Worm (Caenorhabditis elegans) whole organism, late embryonic: ENCODE data around the gene F42A9.9.

ENCODE experiments used
- C08G9.2 ChIP-seq: sonication (generic microtip); optimal IDR thresholded peaks from 2 replicates; lab custom pipeline; 2016; ENCODE audit warnings: mild to moderate bottlenecking, missing genetic modification characterization, moderate library complexity, missing compliant biosample characterization
- C38D4.7 ChIP-seq: fragments of 200-800 bp; sonication (Bioruptor generic); optimal IDR thresholded peaks from 2 replicates; lab custom pipeline; 2018; ENCODE audit warnings: mild to moderate bottlenecking, missing genetic modification characterization, moderate library complexity, missing compliant biosample characterization
- K02D7.2 ChIP-seq: sonication (generic microtip); optimal IDR thresholded peaks from 2 replicates; lab custom pipeline; 2017; ENCODE audit warnings: mild to moderate bottlenecking, missing genetic modification characterization, missing compliant biosample characterization
- K09A11.1 ChIP-seq: sonication (generic microtip); optimal IDR thresholded peaks from 2 replicates; lab custom pipeline; 2017; ENCODE audit warnings: antibody characterized with exemption, mild to moderate bottlenecking, missing genetic modification characterization, missing compliant biosample characterization; ENCODE audit not compliant: insufficient read depth
- Y22D7AL.16 ChIP-seq: sonication (generic microtip); optimal IDR thresholded peaks from 2 replicates; lab custom pipeline; 2016; ENCODE audit warnings: missing genetic modification characterization, missing compliant biosample characterization
- ahr-1 ChIP-seq: sonication (generic microtip); optimal IDR thresholded peaks from 2 replicates; lab custom pipeline; 2016; ENCODE audit warnings: missing genetic modification characterization, missing compliant biosample characterization
- ceh-18 ChIP-seq: sonication (generic microtip); optimal IDR thresholded peaks from 2 replicates; lab custom pipeline; 2016; ENCODE audit warnings: missing genetic modification characterization, missing compliant biosample characterization
- ceh-22 ChIP-seq: sonication (generic microtip); optimal IDR thresholded peaks from 2 replicates; lab custom pipeline; 2017; ENCODE audit warnings: missing biosample characterization, missing genetic modification characterization
- ceh-30 ChIP-seq: fragments of 150-350 bp; optimal IDR thresholded peaks from 2 replicates; lab custom pipeline; 2014; ENCODE audit warnings: missing biosample characterization, missing genetic modification characterization
- ceh-31 ChIP-seq: sonication (generic microtip); optimal IDR thresholded peaks from 2 replicates; lab custom pipeline; 2016; ENCODE audit warnings: missing genetic modification characterization, missing compliant biosample characterization
- ceh-34 ChIP-seq: sonication (generic microtip); optimal IDR thresholded peaks from 2 replicates; lab custom pipeline; 2016; ENCODE audit warnings: mild to moderate bottlenecking, missing genetic modification characterization, missing compliant biosample characterization
- ceh-45 ChIP-seq: fragments of 200-800 bp; sonication (Bioruptor generic); IDR thresholded peaks from 2 replicates; pipeline ENCODE4 v1.3.6; 2022; ENCODE audit warnings: missing genetic modification reagents, missing genetic modification characterization, missing compliant biosample characterization
- ceh-48 ChIP-seq: sonication (generic microtip); optimal IDR thresholded peaks from 2 replicates; lab custom pipeline; 2016; ENCODE audit warnings: missing genetic modification characterization, inconsistent platforms, missing compliant biosample characterization
- ceh-6 ChIP-seq: fragments of 200-800 bp; sonication (Bioruptor generic); optimal IDR thresholded peaks from 2 replicates; lab custom pipeline; 2018; ENCODE audit warnings: mild to moderate bottlenecking, missing genetic modification characterization, missing compliant biosample characterization
- ceh-9 ChIP-seq: sonication (generic microtip); optimal IDR thresholded peaks from 2 replicates; lab custom pipeline; 2016; ENCODE audit warnings: mild to moderate bottlenecking, missing genetic modification characterization, inconsistent platforms, missing compliant biosample characterization
- che-1 ChIP-seq: sonication (generic microtip); optimal IDR thresholded peaks from 2 replicates; lab custom pipeline; 2016; ENCODE audit warnings: mild to moderate bottlenecking, missing genetic modification characterization, missing compliant biosample characterization
- dmd-4 ChIP-seq: sonication (generic microtip); optimal IDR thresholded peaks from 2 replicates; lab custom pipeline; 2016; ENCODE audit warnings: borderline replicate concordance, missing genetic modification characterization, missing compliant biosample characterization
- elt-2 ChIP-seq: sonication (generic microtip); optimal IDR thresholded peaks from 2 replicates; lab custom pipeline; 2016; ENCODE audit warnings: missing genetic modification reagents, missing genetic modification characterization, missing compliant biosample characterization
- elt-4 ChIP-seq: sonication (generic microtip); optimal IDR thresholded peaks from 2 replicates; lab custom pipeline; 2016; ENCODE audit warnings: missing genetic modification characterization, missing compliant biosample characterization
- fax-1 ChIP-seq: sonication (generic microtip); optimal IDR thresholded peaks from 2 replicates; lab custom pipeline; 2016; ENCODE audit warnings: missing genotype, missing genetic modification characterization, missing compliant biosample characterization
- gmeb-2 ChIP-seq: sonication (generic microtip); optimal IDR thresholded peaks from 2 replicates; lab custom pipeline; 2016; ENCODE audit warnings: missing genetic modification characterization, inconsistent platforms, missing compliant biosample characterization
- hlh-15 ChIP-seq: sonication (generic microtip); optimal IDR thresholded peaks from 2 replicates; lab custom pipeline; 2016; ENCODE audit warnings: missing genetic modification characterization, missing compliant biosample characterization
- hlh-6 ChIP-seq: sonication (generic microtip); optimal IDR thresholded peaks from 2 replicates; lab custom pipeline; 2016; ENCODE audit warnings: missing genotype, missing genetic modification characterization, missing compliant biosample characterization
- hlh-8 ChIP-seq: sonication (generic microtip); optimal IDR thresholded peaks from 2 replicates; lab custom pipeline; 2016; ENCODE audit warnings: missing genotype, missing genetic modification characterization, missing compliant biosample characterization
- lim-6 ChIP-seq: sonication (generic microtip); optimal IDR thresholded peaks from 2 replicates; lab custom pipeline; 2016; ENCODE audit warnings: missing genetic modification characterization, missing compliant biosample characterization
- lin-11 ChIP-seq: fragments of 200-800 bp; sonication (Bioruptor generic); optimal IDR thresholded peaks from 2 replicates; lab custom pipeline; 2018; ENCODE audit warnings: mild to moderate bottlenecking, missing genetic modification characterization, missing compliant biosample characterization
- mec-3 ChIP-seq: sonication (generic microtip); optimal IDR thresholded peaks from 2 replicates; lab custom pipeline; 2016; ENCODE audit warnings: borderline replicate concordance, missing genetic modification characterization, missing compliant biosample characterization
- nhr-232 ChIP-seq: sonication (generic microtip); optimal IDR thresholded peaks from 2 replicates; lab custom pipeline; 2016; ENCODE audit warnings: missing genetic modification characterization, missing compliant biosample characterization
- odd-2 ChIP-seq: sonication (generic microtip); optimal IDR thresholded peaks from 2 replicates; lab custom pipeline; 2017; ENCODE audit warnings: antibody characterized with exemption, mild to moderate bottlenecking, missing genetic modification characterization, missing compliant biosample characterization
- pag-3 ChIP-seq: sonication (generic microtip); optimal IDR thresholded peaks from 2 replicates; lab custom pipeline; 2016; ENCODE audit warnings: missing compliant biosample characterization, missing genetic modification characterization, borderline replicate concordance
- pat-9 ChIP-seq: fragments of 200-800 bp; sonication (Bioruptor generic); optimal IDR thresholded peaks from 2 replicates; lab custom pipeline; 2018; ENCODE audit warnings: mild to moderate bottlenecking, missing genetic modification characterization, moderate library complexity, missing compliant biosample characterization
- pax-1 ChIP-seq: fragments of 150-350 bp; optimal IDR thresholded peaks from 2 replicates; lab custom pipeline; 2014; ENCODE audit warnings: missing biosample characterization, missing genetic modification characterization
- pqm-1 ChIP-seq: sonication (generic microtip); optimal IDR thresholded peaks from 2 replicates; lab custom pipeline; 2016; ENCODE audit warnings: missing genetic modification characterization, missing compliant biosample characterization
- rnt-1 ChIP-seq: sonication (generic microtip); optimal IDR thresholded peaks from 2 replicates; lab custom pipeline; 2016; ENCODE audit warnings: missing genetic modification characterization, missing compliant biosample characterization
- sox-2 ChIP-seq: fragments of 200-800 bp; sonication (Bioruptor generic); IDR thresholded peaks from 2 replicates; pipeline ENCODE4 v1.3.6; 2022; ENCODE audit warnings: missing genetic modification reagents, missing genetic modification characterization, missing compliant biosample characterization
- sox-4 ChIP-seq: sonication (generic microtip); optimal IDR thresholded peaks from 2 replicates; lab custom pipeline; 2017; ENCODE audit warnings: mild to moderate bottlenecking, missing genetic modification characterization, inconsistent platforms, missing compliant biosample characterization
- syd-9 ChIP-seq: sonication (generic microtip); optimal IDR thresholded peaks from 2 replicates; lab custom pipeline; 2016; ENCODE audit warnings: mild to moderate bottlenecking, missing genetic modification characterization, moderate library complexity, missing compliant biosample characterization
- tbx-2 ChIP-seq: sonication (generic microtip); optimal IDR thresholded peaks from 2 replicates; lab custom pipeline; 2016; ENCODE audit warnings: missing genetic modification characterization, missing compliant biosample characterization
- tbx-7 ChIP-seq: sonication (generic microtip); optimal IDR thresholded peaks from 2 replicates; lab custom pipeline; 2016; ENCODE audit warnings: missing genotype, missing genetic modification characterization, missing compliant biosample characterization
- ttx-3 ChIP-seq: sonication (generic microtip); optimal IDR thresholded peaks from 2 replicates; lab custom pipeline; 2016; ENCODE audit warnings: missing genetic modification reagents, missing genetic modification characterization, missing compliant biosample characterization
- unc-42 ChIP-seq: sonication (generic microtip); optimal IDR thresholded peaks from 2 replicates; lab custom pipeline; 2016; ENCODE audit warnings: missing genotype, missing genetic modification characterization, missing compliant biosample characterization
- unc-55 ChIP-seq: sonication (generic microtip); optimal IDR thresholded peaks from 2 replicates; lab custom pipeline; 2017; ENCODE audit warnings: missing biosample characterization, missing genetic modification reagents, missing genetic modification characterization
- unc-86 ChIP-seq: sonication (generic microtip); optimal IDR thresholded peaks from 2 replicates; lab custom pipeline; 2016; ENCODE audit warnings: missing genetic modification characterization, missing compliant biosample characterization
- ztf-16 ChIP-seq: sonication (generic microtip); optimal IDR thresholded peaks from 2 replicates; lab custom pipeline; 2017; ENCODE audit warnings: missing genetic modification characterization, missing compliant biosample characterization

Gene F42A9.9

ce11 chrIV:8686966-8687365 is 48.3 kb upstream of the F42A9.9 start:
- TF ChIP-seq K09A11.1 (no peak), ceh-22 (tag; lab: Kevin White, UChicago) (no peak), C08G9.2 (no peak), gmeb-2 (tag; lab: Kevin White, UChicago) (no peak), pat-9 (tag; lab: Kevin White, UChicago) (no peak), unc-42 (tag; lab: Kevin White, UChicago) (no peak), Y22D7AL.16 (tag; lab: Kevin White, UChicago) (no peak), nhr-232 (no peak), syd-9 (tag; lab: Kevin White, UChicago) (no peak), ceh-9 (tag; lab: Kevin White, UChicago) (no peak), ceh-34 (tag; lab: Kevin White, UChicago) (no peak), tbx-7 (tag; lab: Kevin White, UChicago) (no peak), fax-1 (tag; lab: Kevin White, UChicago) (no peak), ceh-6 (GFP tag; lab: Kevin White, UChicago) (no peak)

ce11 chrIV:8686510-8686909 is 47.8 kb upstream of the F42A9.9 start, which contains the start of gene pole-2:
TSS of gene pole-2 (minus strand) at chrIV:8686610.
- TF ChIP-seq unc-55 (GFP tag; lab: Kevin White, UChicago) (no peak), ceh-18 (tag; lab: Kevin White, UChicago) (no peak), dmd-4 (tag; lab: Kevin White, UChicago) (no peak), ztf-16 (tag; lab: Kevin White, UChicago) (no peak), K02D7.2 (tag; lab: Kevin White, UChicago) (no peak)
- TF ChIP-seq, all 69 proteins: peak for 0

ce11 chrIV:8679225-8679624 is 40.6 kb upstream of the F42A9.9 start, which contains the start of gene nlp-60:
TSS of gene nlp-60 (minus strand) at chrIV:8679325.
- TF ChIP-seq fax-1 (tag; lab: Kevin White, UChicago) = no peak
- no peak for TF ChIP-seq lin-11
- TF ChIP-seq pag-3 (tag; lab: Kevin White, UChicago) = no peak
- TF ChIP-seq C38D4.7 = no peak
- TF ChIP-seq K02D7.2 (tag; lab: Kevin White, UChicago) = no peak
- TF ChIP-seq sox-4 (tag; lab: Kevin White, UChicago) = no peak
- TF ChIP-seq Y22D7AL.16 (tag; lab: Kevin White, UChicago) = no peak
- no peak for TF ChIP-seq ceh-45 (GFP tag; lab: Robert Waterston, UW)
- no peak for TF ChIP-seq ceh-48 (tag; lab: Kevin White, UChicago)
- no peak for TF ChIP-seq ceh-31
- TF ChIP-seq che-1 (tag; lab: Kevin White, UChicago) = no peak

ce11 chrIV:8677303-8677702 is 38.6 kb upstream of the F42A9.9 start, which contains the start of gene F08B4.8:
TSS of gene F08B4.8 (plus strand) at chrIV:8677603.
- TF ChIP-seq hlh-8 (tag; lab: Kevin White, UChicago) (no peak), odd-2 (tag; lab: Kevin White, UChicago) (no peak), ahr-1 (no peak), mec-3 (no peak), pax-1 (no peak), elt-2 (no peak), che-1 (tag; lab: Kevin White, UChicago) (no peak), hlh-15 (tag; lab: Kevin White, UChicago) (no peak), K09A11.1 (no peak), unc-86 (tag; lab: Kevin White, UChicago) (no peak), tbx-2 (no peak), pqm-1 (tag; lab: Kevin White, UChicago) (no peak), hlh-6 (tag; lab: Kevin White, UChicago) (no peak), lim-6 (no peak), rnt-1 (no peak), ceh-30 (no peak), sox-2 (GFP tag; lab: Robert Waterston, UW) (no peak), ttx-3 (tag; lab: Kevin White, UChicago) (no peak), elt-4 (no peak)
